Worm (Caenorhabditis elegans) whole organism, L2 larva: ENCODE results near the gene copz-1.
A peak's percentile ranks its signal among the peaks of the same experiment; 100 is the strongest.

ENCODE experiments used
- F13H6.1 ChIP-seq: sonication (generic microtip); optimal IDR thresholded peaks from 2 replicates; lab custom pipeline; 2016; ENCODE audit warnings: missing genetic modification characterization, missing compliant biosample characterization
- R02D3.7 ChIP-seq: fragments of 150-350 bp; optimal IDR thresholded peaks from 2 replicates; lab custom pipeline; 2014; ENCODE audit warnings: missing biosample characterization, missing genetic modification characterization
- ZK546.5 ChIP-seq: sonication (generic microtip); optimal IDR thresholded peaks from 2 replicates; lab custom pipeline; 2017; ENCODE audit warnings: missing biosample characterization, missing genetic modification characterization
- alr-1 ChIP-seq: fragments of 150-350 bp; optimal IDR thresholded peaks from 2 replicates; lab custom pipeline; 2014; ENCODE audit warnings: missing biosample characterization, missing genetic modification characterization
- aly-2 ChIP-seq: fragments of 150-350 bp; optimal IDR thresholded peaks from 2 replicates; lab custom pipeline; 2014; ENCODE audit warnings: missing biosample characterization, missing genetic modification characterization
- blmp-1 ChIP-seq: sonication (generic microtip); optimal IDR thresholded peaks from 2 replicates; lab custom pipeline; 2017; ENCODE audit warnings: missing genetic modification characterization, mild to moderate bottlenecking, missing compliant biosample characterization, antibody characterized with exemption, moderate library complexity; ENCODE audit not compliant: insufficient read depth
- ceh-82 ChIP-seq: fragments of 150-350 bp; optimal IDR thresholded peaks from 2 replicates; lab custom pipeline; 2014; ENCODE audit warnings: missing biosample characterization, missing genetic modification characterization
- crh-2 ChIP-seq: sonication (generic microtip); optimal IDR thresholded peaks from 2 replicates; lab custom pipeline; 2017; ENCODE audit warnings: missing biosample characterization, missing genetic modification characterization
- egl-27 ChIP-seq: sonication (generic microtip); optimal IDR thresholded peaks from 3 replicates; lab custom pipeline; 2017; ENCODE audit warnings: missing biosample characterization, missing genetic modification reagents, missing genetic modification characterization
- elt-1 ChIP-seq: fragments of 150-350 bp; optimal IDR thresholded peaks from 2 replicates; lab custom pipeline; 2014; ENCODE audit warnings: missing biosample characterization, missing genetic modification characterization
- fos-1 ChIP-seq: fragments of 150-350 bp; optimal IDR thresholded peaks from 2 replicates; lab custom pipeline; 2014; ENCODE audit warnings: missing biosample characterization, missing genetic modification characterization
- gmeb-1 ChIP-seq: fragments of 150-350 bp; optimal IDR thresholded peaks from 2 replicates; lab custom pipeline; 2014; ENCODE audit warnings: missing biosample characterization, missing genetic modification characterization
- lin-11 ChIP-seq: fragments of 150-350 bp; sonication (generic microtip); optimal IDR thresholded peaks from 2 replicates; lab custom pipeline; 2014; ENCODE audit warnings: missing biosample characterization, missing genetic modification characterization, inconsistent platforms, mixed read lengths
- mab-5 ChIP-seq: fragments of 150-350 bp; optimal IDR thresholded peaks from 2 replicates; lab custom pipeline; 2014; ENCODE audit warnings: missing biosample characterization, missing genetic modification characterization
- mbf-1 ChIP-seq: sonication (generic microtip); optimal IDR thresholded peaks from 2 replicates; lab custom pipeline; 2017; ENCODE audit warnings: missing biosample characterization, missing genetic modification characterization
- mdl-1 ChIP-seq, 2 experiments: fragments of 150-350 bp in 1 of 2; sonication (generic microtip) in 1 of 2; optimal IDR thresholded peaks; 2 replicates each; lab custom pipeline; 2017; ENCODE audit warnings: missing biosample characterization in 2 of 2, missing genetic modification characterization in 2 of 2
- nhr-10 ChIP-seq: sonication (generic microtip); optimal IDR thresholded peaks from 2 replicates; lab custom pipeline; 2017; ENCODE audit warnings: missing biosample characterization, missing genetic modification characterization
- nhr-11 ChIP-seq: fragments of 150-350 bp; optimal IDR thresholded peaks from 2 replicates; lab custom pipeline; 2014; ENCODE audit warnings: missing biosample characterization, missing genetic modification characterization
- nhr-129 ChIP-seq: fragments of 150-350 bp; optimal IDR thresholded peaks from 2 replicates; lab custom pipeline; 2014; ENCODE audit warnings: missing biosample characterization, missing genetic modification characterization
- nhr-21 ChIP-seq: fragments of 150-350 bp; optimal IDR thresholded peaks from 2 replicates; lab custom pipeline; 2014; ENCODE audit warnings: missing biosample characterization, missing genetic modification characterization
- nhr-23 ChIP-seq: fragments of 150-350 bp; optimal IDR thresholded peaks from 2 replicates; lab custom pipeline; 2014; ENCODE audit warnings: missing biosample characterization, missing genetic modification reagents, missing genetic modification characterization
- nhr-237 ChIP-seq: fragments of 150-350 bp; optimal IDR thresholded peaks from 2 replicates; lab custom pipeline; 2014; ENCODE audit warnings: missing biosample characterization, missing genetic modification characterization
- nhr-25 ChIP-seq: fragments of 150-350 bp; sonication (generic microtip); optimal IDR thresholded peaks from 3 replicates; lab custom pipeline; 2014; ENCODE audit warnings: missing biosample characterization, missing genetic modification characterization
- nhr-6 ChIP-seq: fragments of 150-350 bp; optimal IDR thresholded peaks from 2 replicates; lab custom pipeline; 2014; ENCODE audit warnings: missing biosample characterization, missing genetic modification characterization
- nhr-77 ChIP-seq: fragments of 150-350 bp; optimal IDR thresholded peaks from 2 replicates; lab custom pipeline; 2014; ENCODE audit warnings: missing biosample characterization, missing genetic modification characterization
- peb-1 ChIP-seq: fragments of 150-350 bp; optimal IDR thresholded peaks from 2 replicates; lab custom pipeline; 2014; ENCODE audit warnings: missing biosample characterization, missing genetic modification characterization
- sem-4 ChIP-seq: fragments of 150-350 bp; optimal IDR thresholded peaks from 2 replicates; lab custom pipeline; 2014; ENCODE audit warnings: missing biosample characterization, missing genetic modification reagents, missing genetic modification characterization
- skn-1 ChIP-seq: sonication (generic microtip); optimal IDR thresholded peaks from 2 replicates; lab custom pipeline; 2017; ENCODE audit warnings: missing biosample characterization, missing genetic modification characterization
- sma-3 ChIP-seq: sonication (generic microtip); optimal IDR thresholded peaks from 2 replicates; lab custom pipeline; 2016; ENCODE audit warnings: missing genetic modification reagents, missing genetic modification characterization, missing compliant biosample characterization
- snpc-4 ChIP-seq: fragments of 150-350 bp; optimal IDR thresholded peaks from 2 replicates; lab custom pipeline; 2014; ENCODE audit warnings: missing biosample characterization, missing genetic modification characterization
- unc-39 ChIP-seq: fragments of 150-350 bp; optimal IDR thresholded peaks from 2 replicates; lab custom pipeline; 2014; ENCODE audit warnings: missing biosample characterization, missing genetic modification characterization
- unc-55 ChIP-seq: fragments of 150-350 bp; sonication (generic microtip); optimal IDR thresholded peaks from 3 replicates; lab custom pipeline; 2014; ENCODE audit warnings: missing biosample characterization, missing genetic modification reagents, missing genetic modification characterization
- unc-62 ChIP-seq: fragments of 150-350 bp; optimal IDR thresholded peaks from 2 replicates; lab custom pipeline; 2014; ENCODE audit warnings: missing biosample characterization, missing genetic modification reagents, missing genetic modification characterization
- zag-1 ChIP-seq: fragments of 150-350 bp; optimal IDR thresholded peaks from 2 replicates; lab custom pipeline; 2014; ENCODE audit warnings: missing biosample characterization, missing genetic modification characterization
- ztf-1 ChIP-seq: fragments of 200-800 bp; sonication (Bioruptor generic); conservative IDR thresholded peaks from 2 replicates; pipeline ENCODE4 v1.3.6; 2022; ENCODE audit warnings: missing genetic modification characterization, missing compliant biosample characterization

copz-1 gene

ce11 chrII:10884396-10884795, 11.7 kb downstream of the copz-1 start, which contains the start of gene egg-3:
Gene egg-3 (minus strand): TSS chrII:10884441.
- no peak for TF ChIP-seq nhr-23 (tag; lab: Kevin White, UChicago)

- TF ChIP-seq mab-5 (no peak), nhr-77 (no peak), unc-39 (no peak), mbf-1 (no peak), peb-1 (tag; lab: Kevin White, UChicago) (no peak), egl-27 (tag; lab: Kevin White, UChicago) (no peak), crh-2 (no peak), elt-1 (tag; lab: Kevin White, UChicago) (no peak), ztf-1 (GFP tag; lab: Robert Waterston, UW) (no peak), ZK546.5 (tag; lab: Kevin White, UChicago) (no peak), nhr-21 (no peak), unc-62 (no peak), F13H6.1 (tag; lab: Kevin White, UChicago) (no peak), R02D3.7 (tag; lab: Kevin White, UChicago) (no peak)
These were observed 12.6 kb downstream of the copz-1 start for ce11 chrII:10885250-10885649.

- TF ChIP-seq unc-39 = no peak
- TF ChIP-seq lin-11 (tag; lab: Kevin White, UChicago) = no peak
- no peak for TF ChIP-seq R02D3.7 (tag; lab: Kevin White, UChicago)
- no peak for TF ChIP-seq alr-1 (tag; lab: Kevin White, UChicago)
- TF ChIP-seq snpc-4 (tag; lab: Kevin White, UChicago) = no peak
- TF ChIP-seq nhr-23 (tag; lab: Kevin White, UChicago) = no peak
- TF ChIP-seq nhr-25 (tag; lab: Kevin White, UChicago) = peak; percentile 49
- TF ChIP-seq, all 48 proteins: peak for 1
These were observed 13.3 kb downstream of the copz-1 start, which contains the start of gene F44F4.3 for ce11 chrII:10885868-10886514. Gene F44F4.3 (minus strand): TSS chrII:10885918.

ce11 chrII:10887097-10887496, 14.4 kb downstream of the copz-1 start:
- TF ChIP-seq ceh-82 (tag; lab: Kevin White, UChicago) (no peak), R02D3.7 (tag; lab: Kevin White, UChicago) (no peak), gmeb-1 (no peak), zag-1 (no peak), egl-27 (tag; lab: Kevin White, UChicago) (no peak), nhr-129 (tag; lab: Kevin White, UChicago) (peak; percentile 67), nhr-11 (no peak), nhr-237 (tag; lab: Kevin White, UChicago) (no peak), sma-3 (GFP tag; lab: Kevin White, UChicago) (peak; percentile 39), unc-55 (GFP tag; lab: Kevin White, UChicago) (no peak), nhr-10 (tag; lab: Kevin White, UChicago) (no peak), nhr-25 (tag; lab: Kevin White, UChicago) (peak; percentile 75), fos-1 (peak; percentile 17)

- no peak for TF ChIP-seq gmeb-1
- no peak for TF ChIP-seq sem-4 (tag; lab: Kevin White, UChicago)
- no peak for TF ChIP-seq aly-2 (tag; lab: Kevin White, UChicago)
- TF ChIP-seq lin-11 (tag; lab: Kevin White, UChicago) = no peak
- TF ChIP-seq mdl-1 (tag; optimal IDR thresholded peaks at IDR 0.05; lab: Kevin White, UChicago) = no peak
These were observed 16.3 kb downstream of the copz-1 start, which contains the start of gene ptr-8 for ce11 chrII:10888979-10889378. Gene ptr-8 (plus strand): TSS chrII:10889279.

- no peak for TF ChIP-seq nhr-21
- no peak for TF ChIP-seq sem-4 (tag; lab: Kevin White, UChicago)
- TF ChIP-seq blmp-1 (tag; lab: Kevin White, UChicago) = no peak
- TF ChIP-seq nhr-6 = no peak
- TF ChIP-seq elt-1 (tag; lab: Kevin White, UChicago) = no peak
- TF ChIP-seq skn-1 (tag; lab: Kevin White, UChicago) = no peak
These were observed 22.3 kb downstream of the copz-1 start, which contains the start of gene sra-10 for ce11 chrII:10894996-10895395. Gene sra-10 (minus strand): TSS chrII:10895096.
